Fruit fly (Drosophila melanogaster) whole organism, prepupa: ENCODE results near the gene CG31871.

Source experiments
- Blimp-1 ChIP-seq: fragments of 200-800 bp; sonication (Bioruptor generic); optimal IDR thresholded peaks from 3 replicates; lab custom pipeline; 2017; ENCODE audit warnings: missing biosample characterization, missing genetic modification characterization, mild to moderate bottlenecking, moderate library complexity, missing genetic modification reagents
- CG11902 ChIP-seq: fragments of 200-800 bp; sonication (Bioruptor generic); optimal IDR thresholded peaks from 3 replicates; lab custom pipeline; 2016; ENCODE audit warnings: missing biosample characterization, missing genetic modification characterization
- CG15336 ChIP-seq: fragments of 200-800 bp; sonication (Bioruptor generic); IDR thresholded peaks from 2 replicates; pipeline ENCODE4 v1.3.6; 2022; ENCODE audit warnings: missing biosample characterization, missing genetic modification characterization
- CG16779 ChIP-seq: fragments of 200-800 bp; sonication (Bioruptor generic); optimal IDR thresholded peaks from 3 replicates; lab custom pipeline; 2017; ENCODE audit warnings: missing biosample characterization, mild to moderate bottlenecking, missing genetic modification characterization
- CG3032 ChIP-seq: fragments of 200-800 bp; optimal IDR thresholded peaks from 2 replicates; lab custom pipeline; 2019; ENCODE audit warnings: missing biosample characterization, mild to moderate bottlenecking, missing genetic modification characterization, moderate library complexity
- CG32006 ChIP-seq: fragments of 200-800 bp; sonication (Bioruptor generic); optimal IDR thresholded peaks from 3 replicates; lab custom pipeline; 2017; ENCODE audit warnings: missing biosample characterization, mild to moderate bottlenecking, missing genetic modification characterization
- CG34406 ChIP-seq: fragments of 200-800 bp; sonication (Bioruptor generic); optimal IDR thresholded peaks from 3 replicates; lab custom pipeline; 2016; ENCODE audit warnings: missing biosample characterization, missing genetic modification characterization
- CG3919 ChIP-seq: fragments of 200-800 bp; sonication (Bioruptor generic); optimal IDR thresholded peaks from 3 replicates; lab custom pipeline; 2016; ENCODE audit warnings: missing biosample characterization, missing genetic modification characterization
- CG6163 ChIP-seq: fragments of 200-800 bp; sonication (Bioruptor generic); IDR thresholded peaks from 3 replicates; pipeline ENCODE4 v1.3.6; 2022; ENCODE audit warnings: missing biosample characterization, missing genetic modification characterization
- CG6792 ChIP-seq: fragments of 200-800 bp; sonication (Bioruptor generic); optimal IDR thresholded peaks from 3 replicates; lab custom pipeline; 2016; ENCODE audit warnings: missing biosample characterization, missing genetic modification characterization
- CG6808 ChIP-seq: fragments of 200-800 bp; sonication (Bioruptor generic); optimal IDR thresholded peaks from 3 replicates; lab custom pipeline; 2017; ENCODE audit warnings: missing biosample characterization, missing genetic modification characterization, mild to moderate bottlenecking, moderate library complexity, missing genetic modification reagents
- CG6854 ChIP-seq: fragments of 200-800 bp; sonication (Bioruptor generic); optimal IDR thresholded peaks from 2 replicates; lab custom pipeline; 2017; ENCODE audit warnings: missing biosample characterization, mild to moderate bottlenecking, missing genetic modification characterization
- CG7368 ChIP-seq: fragments of 200-800 bp; sonication (Bioruptor generic); optimal IDR thresholded peaks from 3 replicates; lab custom pipeline; 2016; ENCODE audit warnings: missing biosample characterization, missing genetic modification characterization
- CG8119 ChIP-seq: fragments of 200-800 bp; sonication (Bioruptor generic); IDR thresholded peaks from 3 replicates; pipeline ENCODE4 v1.3.6; 2022; ENCODE audit warnings: missing biosample characterization, missing genetic modification characterization
- CG8319 ChIP-seq: fragments of 200-800 bp; sonication (Bioruptor generic); optimal IDR thresholded peaks from 3 replicates; lab custom pipeline; 2016; ENCODE audit warnings: missing biosample characterization, missing genetic modification characterization
- CG8632 ChIP-seq: fragments of 200-800 bp; sonication (Bioruptor generic); optimal IDR thresholded peaks from 3 replicates; lab custom pipeline; 2016; ENCODE audit warnings: missing biosample characterization, missing genetic modification characterization
- CG9139 ChIP-seq: fragments of 200-800 bp; sonication (Bioruptor generic); optimal IDR thresholded peaks from 3 replicates; lab custom pipeline; 2017; ENCODE audit warnings: missing biosample characterization, mild to moderate bottlenecking, missing genetic modification characterization
- Eip75B ChIP-seq: fragments of 200-800 bp; sonication (Bioruptor generic); optimal IDR thresholded peaks from 3 replicates; lab custom pipeline; 2016; ENCODE audit warnings: missing biosample characterization, missing genetic modification characterization
- Eip78C ChIP-seq: fragments of 200-800 bp; sonication (Bioruptor generic); peaks from one replicate; lab custom pipeline; 2016; ENCODE audit warnings: missing biosample characterization, missing genetic modification characterization
- Eip93F ChIP-seq: fragments of 200-800 bp; sonication (Bioruptor generic); optimal IDR thresholded peaks from 2 replicates; lab custom pipeline; 2016; ENCODE audit warnings: missing biosample characterization, mild to moderate bottlenecking, missing genetic modification characterization
- Ets96B ChIP-seq: fragments of 200-800 bp; optimal IDR thresholded peaks from 2 replicates; lab custom pipeline; 2019; ENCODE audit warnings: missing biosample characterization, mild to moderate bottlenecking, missing genetic modification characterization, moderate library complexity
- Gug ChIP-seq: fragments of 200-800 bp; sonication (Bioruptor generic); IDR thresholded peaks from 2 replicates; pipeline ENCODE4 v1.3.6; 2022; ENCODE audit warnings: missing biosample characterization, missing genetic modification characterization
- Hr38 ChIP-seq: sonication (Bioruptor generic); optimal IDR thresholded peaks from 2 replicates; lab custom pipeline; 2016; ENCODE audit warnings: missing biosample characterization, missing genetic modification characterization
- Hr39 ChIP-seq: fragments of 200-800 bp; sonication (Bioruptor generic); optimal IDR thresholded peaks from 2 replicates; lab custom pipeline; 2016; ENCODE audit warnings: missing biosample characterization, missing genetic modification characterization
- Hr4 ChIP-seq: fragments of 200-800 bp; sonication (Bioruptor generic); optimal IDR thresholded peaks from 3 replicates; lab custom pipeline; 2016; ENCODE audit warnings: missing biosample characterization, missing genetic modification characterization
- Met ChIP-seq: fragments of 200-800 bp; sonication (Bioruptor generic); optimal IDR thresholded peaks from 3 replicates; lab custom pipeline; 2016; ENCODE audit warnings: missing biosample characterization, missing genetic modification characterization
- OdsH ChIP-seq: fragments of 200-800 bp; sonication (Bioruptor generic); optimal IDR thresholded peaks from 3 replicates; lab custom pipeline; 2016; ENCODE audit warnings: missing biosample characterization, missing genetic modification characterization
- Sox102F ChIP-seq: fragments of 200-800 bp; sonication (Bioruptor generic); optimal IDR thresholded peaks from 2 replicates; lab custom pipeline; 2016; ENCODE audit warnings: missing biosample characterization, mild to moderate bottlenecking, missing genetic modification characterization
- Sox14 ChIP-seq: fragments of 200-800 bp; sonication (Bioruptor generic); optimal IDR thresholded peaks from 3 replicates; lab custom pipeline; 2016; ENCODE audit warnings: missing biosample characterization, missing genetic modification characterization
- acj6 ChIP-seq: fragments of 200-800 bp; sonication (Bioruptor generic); optimal IDR thresholded peaks from 3 replicates; lab custom pipeline; 2016; ENCODE audit warnings: missing biosample characterization, missing genetic modification characterization
- dac ChIP-seq: fragments of 200-800 bp; sonication (Bioruptor generic); optimal IDR thresholded peaks from 2 replicates; lab custom pipeline; 2017; ENCODE audit warnings: missing biosample characterization, mild to moderate bottlenecking, missing genetic modification characterization
- dsx ChIP-seq: fragments of 200-800 bp; optimal IDR thresholded peaks from 3 replicates; lab custom pipeline; 2019; ENCODE audit warnings: missing biosample characterization, mild to moderate bottlenecking, missing genetic modification characterization, moderate library complexity; ENCODE audit not compliant: poor library complexity, severe bottlenecking
- eg ChIP-seq: fragments of 200-800 bp; sonication (Bioruptor generic); IDR thresholded peaks from 3 replicates; pipeline ENCODE4 v1.3.6; 2022; ENCODE audit warnings: missing biosample characterization, missing genetic modification characterization
- esn ChIP-seq: fragments of 200-800 bp; sonication (Bioruptor generic); optimal IDR thresholded peaks from 2 replicates; lab custom pipeline; 2016; ENCODE audit warnings: missing biosample characterization, mild to moderate bottlenecking, missing genetic modification characterization, moderate library complexity
- fd85E ChIP-seq: fragments of 200-800 bp; sonication (Bioruptor generic); optimal IDR thresholded peaks from 3 replicates; lab custom pipeline; 2016; ENCODE audit warnings: missing biosample characterization, missing genetic modification characterization
- lz ChIP-seq: fragments of 200-800 bp; sonication (Bioruptor generic); optimal IDR thresholded peaks from 3 replicates; lab custom pipeline; 2016; ENCODE audit warnings: missing biosample characterization, missing genetic modification characterization
- net ChIP-seq: fragments of 200-800 bp; sonication (Bioruptor generic); optimal IDR thresholded peaks from 3 replicates; lab custom pipeline; 2016; ENCODE audit warnings: missing biosample characterization, missing genetic modification characterization
- pdm3 ChIP-seq: fragments of 200-800 bp; sonication (Bioruptor generic); optimal IDR thresholded peaks from 3 replicates; lab custom pipeline; 2016; ENCODE audit warnings: missing biosample characterization, missing genetic modification characterization
- salr ChIP-seq, 2 experiments: fragments of 200-800 bp; sonication (Bioruptor generic); optimal IDR thresholded peaks; 3 replicates each; lab custom pipeline; 2016 to 2018; ENCODE audit warnings: missing biosample characterization in 2 of 2, missing genetic modification characterization in 2 of 2, mild to moderate bottlenecking in 1 of 2
- spab ChIP-seq: fragments of 200-800 bp; sonication (Bioruptor generic); optimal IDR thresholded peaks from 2 replicates; lab custom pipeline; 2017; ENCODE audit warnings: missing biosample characterization, mild to moderate bottlenecking, missing genetic modification characterization, missing genetic modification reagents
- ss ChIP-seq, 2 experiments: fragments of 200-800 bp; sonication (Bioruptor generic); optimal IDR thresholded peaks; 2 replicates in 1 of 2; 3 replicates in 1 of 2; lab custom pipeline; 2017 to 2018; ENCODE audit warnings: mild to moderate bottlenecking in 2 of 2, missing biosample characterization in 2 of 2, missing genetic modification characterization in 2 of 2, moderate library complexity in 1 of 2
- svp ChIP-seq: fragments of 200-800 bp; sonication (Bioruptor generic); peaks from one replicate; lab custom pipeline; 2016; ENCODE audit warnings: missing biosample characterization, missing genetic modification characterization
- topi ChIP-seq: fragments of 200-800 bp; sonication (Bioruptor generic); optimal IDR thresholded peaks from 3 replicates; lab custom pipeline; 2016; ENCODE audit warnings: missing biosample characterization, missing genetic modification characterization
- vri ChIP-seq: fragments of 200-800 bp; sonication (Bioruptor generic); optimal IDR thresholded peaks from 3 replicates; lab custom pipeline; 2016; ENCODE audit warnings: missing biosample characterization, mild to moderate bottlenecking, missing genetic modification characterization

Gene CG31871

dm6 chr2L:10661490-10662240 is at the start of gene CG31871 (continued):
- peak; percentile 63 for TF ChIP-seq dac (GFP tag; lab: Kevin White, UChicago)
- peak; percentile 76 for TF ChIP-seq Ets96B (tag; lab: Kevin White, UChicago)
- no peak for TF ChIP-seq CG6854 (GFP tag; lab: Kevin White, UChicago)
- TF ChIP-seq salr (GFP tag; optimal IDR thresholded peaks at IDR 0.05; lab: Kevin White, UChicago), result peak in 1 of 2 experiments; percentile 89
- peak; percentile 82 for TF ChIP-seq Hr4
- peak; percentile 9 to 39 for TF ChIP-seq ss (GFP tag; optimal IDR thresholded peaks at IDR 0.05; lab: Kevin White, UChicago)
- TF ChIP-seq topi, result no peak
- peak; percentile 93 for TF ChIP-seq eg (GFP tag; lab: Robert Waterston, UW)
- peak; percentile 31 for TF ChIP-seq CG6808

dm6 chr2L:10613104-10613503 is 48.8 kb upstream of the CG31871 start:
- TF ChIP-seq svp (GFP tag; lab: Kevin White, UChicago) (peak; percentile 58), CG3032 (no peak), dsx (GFP tag; lab: Kevin White, UChicago) (no peak), ss (GFP tag; optimal IDR thresholded peaks at IDR 0.05; lab: Kevin White, UChicago) (peak in 1 of 2 experiments; percentile 2), Sox102F (GFP tag; lab: Kevin White, UChicago) (peak; percentile 37), Met (GFP tag; lab: Kevin White, UChicago) (no peak), CG8319 (GFP tag; lab: Kevin White, UChicago) (no peak), CG6854 (GFP tag; lab: Kevin White, UChicago) (peak; percentile 19), Hr38 (GFP tag; lab: Kevin White, UChicago) (no peak), CG3919 (no peak), OdsH (GFP tag; lab: Kevin White, UChicago) (no peak), CG9139 (GFP tag; lab: Kevin White, UChicago) (no peak), Eip93F (no peak), acj6 (GFP tag; lab: Kevin White, UChicago) (no peak), Hr39 (GFP tag; lab: Kevin White, UChicago) (no peak), Blimp-1 (GFP tag; lab: Kevin White, UChicago) (peak; percentile 19), Eip78C (GFP tag; lab: Kevin White, UChicago) (peak; percentile 17), CG8632 (GFP tag; lab: Kevin White, UChicago) (no peak), CG6808 (peak; percentile 16), fd85E (GFP tag; lab: Kevin White, UChicago) (no peak), vri (GFP tag; lab: Kevin White, UChicago) (no peak)
- TF ChIP-seq, all 60 proteins: peak for 7

dm6 chr2L:10614660-10615479 is 47.0 kb upstream of the CG31871 start:
- TF ChIP-seq topi (no peak), CG7368 (GFP tag; lab: Kevin White, UChicago) (no peak), spab (GFP tag; lab: Kevin White, UChicago) (no peak), lz (GFP tag; lab: Kevin White, UChicago) (no peak), CG6163 (GFP tag; lab: Robert Waterston, UW) (no peak), net (no peak), CG8119 (GFP tag; lab: Robert Waterston, UW) (no peak), CG15336 (GFP tag; lab: Robert Waterston, UW) (peak; percentile 38), esn (GFP tag; lab: Kevin White, UChicago) (peak; percentile 3), pdm3 (GFP tag; lab: Kevin White, UChicago) (peak; percentile 7), OdsH (GFP tag; lab: Kevin White, UChicago) (peak; percentile 28), CG6792 (GFP tag; lab: Kevin White, UChicago) (no peak), CG34406 (no peak), Met (GFP tag; lab: Kevin White, UChicago) (no peak), CG16779 (tag; lab: Kevin White, UChicago) (no peak), Eip78C (GFP tag; lab: Kevin White, UChicago) (peak; percentile 61), acj6 (GFP tag; lab: Kevin White, UChicago) (peak; percentile 17), salr (GFP tag; optimal IDR thresholded peaks at IDR 0.05; lab: Kevin White, UChicago) (peak in 1 of 2 experiments; percentile 17), CG6854 (GFP tag; lab: Kevin White, UChicago) (no peak), Gug (GFP tag; lab: Robert Waterston, UW) (no peak), Eip75B (GFP tag; lab: Kevin White, UChicago) (no peak), CG11902 (no peak), CG8632 (GFP tag; lab: Kevin White, UChicago) (no peak), Sox14 (GFP tag; lab: Kevin White, UChicago) (no peak), dsx (GFP tag; lab: Kevin White, UChicago) (peak; percentile 3), CG32006 (GFP tag; lab: Kevin White, UChicago) (peak; percentile 45), fd85E (GFP tag; lab: Kevin White, UChicago) (no peak)
